Worm (Caenorhabditis elegans) whole organism, midembryonic: ENCODE data around the gene ogdh-2.

Source experiments
- cog-1 ChIP-seq: sonication (generic microtip); optimal IDR thresholded peaks from 2 replicates; lab custom pipeline; 2016; ENCODE audit warnings: missing genetic modification characterization, missing compliant biosample characterization
- flt-1 ChIP-seq: fragments of 200-800 bp; sonication (Bioruptor generic); IDR thresholded peaks from 2 replicates; pipeline ENCODE4 v1.3.6; 2022; ENCODE audit warnings: missing genetic modification characterization, missing compliant biosample characterization
- tab-1 ChIP-seq: fragments of 200-800 bp; sonication (Bioruptor generic); IDR thresholded peaks from 2 replicates; pipeline ENCODE4 v1.3.6; 2022; ENCODE audit warnings: missing genetic modification characterization, missing compliant biosample characterization
- ztf-23 ChIP-seq: fragments of 200-800 bp; sonication (Bioruptor generic); IDR thresholded peaks from 2 replicates; pipeline ENCODE4 v1.3.6; 2022; ENCODE audit warnings: missing genetic modification reagents, missing genetic modification characterization, missing compliant biosample characterization

DNA sequence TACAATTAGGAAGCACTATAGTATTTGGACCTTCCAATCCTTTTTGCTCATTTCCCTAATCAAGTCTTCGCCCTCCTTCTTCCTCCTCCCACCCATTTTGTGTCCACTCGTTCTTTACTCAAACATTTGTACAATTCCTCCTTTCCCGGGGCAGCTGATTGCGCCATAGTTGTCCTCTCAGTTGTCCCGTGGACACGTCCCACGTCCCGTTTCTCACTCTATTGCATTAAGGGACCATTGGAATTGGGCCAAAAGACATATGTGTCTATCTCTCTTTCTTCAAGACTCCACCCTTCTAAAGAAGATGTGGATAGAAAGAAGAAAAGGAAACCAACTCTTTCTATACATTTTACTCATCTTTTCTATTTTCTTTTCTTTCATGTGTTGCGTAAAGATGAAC lies 16.8 kb downstream of the ogdh-2 start:
- TF ChIP-seq cog-1, result no peak
- no peak for TF ChIP-seq tab-1 (GFP tag; lab: Robert Waterston, UW)
- TF ChIP-seq ztf-23 (GFP tag; lab: Robert Waterston, UW), result no peak
- TF ChIP-seq flt-1 (GFP tag; lab: Robert Waterston, UW), result no peak
